Worm (Caenorhabditis elegans): ENCODE results near the gene F53F8.7.

ce11 chrV:20734658-20735057, 36.5 kb upstream of the F53F8.7 start, which contains the start of gene srxa-6:
- TF ChIP-seq C34F6.9 (tag; optimal IDR thresholded peaks at IDR 0.05) (no peak), mdl-1 (tag; optimal IDR thresholded peaks at IDR 0.05) (no peak), nhr-21 (tag; optimal IDR thresholded peaks at IDR 0.05) (no peak), nhr-6 (tag; optimal IDR thresholded peaks at IDR 0.05) (no peak), lin-39 (tag; optimal IDR thresholded peaks at IDR 0.05) (no peak)
